Fruit fly (Drosophila melanogaster): ENCODE measurements around the gene Cp19.
A peak's percentile ranks its signal among the peaks of the same experiment; 100 is the strongest.

The Cp19 gene

dm6 chr3L:8700054-8700642, 29.5 kb upstream of the Cp19 start (continued):
- TF ChIP-seq CG10565 (GFP tag; optimal IDR thresholded peaks at IDR 0.05), result no peak
- peak; percentile 2 for TF ChIP-seq PHDP (tag; optimal IDR thresholded peaks at IDR 0.05)
- TF ChIP-seq Aef1 (GFP tag; IDR thresholded peaks at IDR 0.05), result no peak
- TF ChIP-seq CG9876 (GFP tag; optimal IDR thresholded peaks at IDR 0.05), result no peak
- no peak for TF ChIP-seq CG8290 (GFP tag; optimal IDR thresholded peaks at IDR 0.05)
- TF ChIP-seq CG8290 (tag; optimal IDR thresholded peaks at IDR 0.05), result no peak
- no peak for TF ChIP-seq Ptx1 (GFP tag; IDR thresholded peaks at IDR 0.05)
- peak; percentile 43; the same call in 1 of the 4 replicates for TF ChIP-seq chinmo (GFP tag; IDR thresholded peaks at IDR 0.05; ENCODE audit: partially characterized antibody)
- peak; percentile 90 for TF ChIP-seq exex (tag; optimal IDR thresholded peaks at IDR 0.05)
- TF ChIP-seq NFAT (GFP tag; IDR thresholded peaks at IDR 0.05), result peak; percentile 60; the same call in 1 of the 2 replicates
- TF ChIP-seq aop (GFP tag; IDR thresholded peaks at IDR 0.05), result no peak
- no peak for TF ChIP-seq CG2678 (tag; optimal IDR thresholded peaks at IDR 0.05)
- TF ChIP-seq ci (GFP tag; IDR thresholded peaks at IDR 0.05), result peak; percentile 29; the same call in 1 of the 3 replicates
- TF ChIP-seq HmgZ (tag; optimal IDR thresholded peaks at IDR 0.05), result no peak
- no peak for TF ChIP-seq gsb (GFP tag; IDR thresholded peaks at IDR 0.05)
- TF ChIP-seq Dll (GFP tag; IDR thresholded peaks at IDR 0.05; ENCODE audit: partially characterized antibody), result no peak
- no peak for TF ChIP-seq CG4282 (GFP tag; optimal IDR thresholded peaks at IDR 0.05)
- no peak for TF ChIP-seq cad (GFP tag; optimal IDR thresholded peaks at IDR 0.05)
- TF ChIP-seq Trl (optimal IDR thresholded peaks at IDR 0.05), result no peak
- no peak for TF ChIP-seq Trl (GFP tag; optimal IDR thresholded peaks at IDR 0.05)
- peak; percentile 99 for TF ChIP-seq sug (tag; optimal IDR thresholded peaks at IDR 0.05)
- peak; percentile 93 for TF ChIP-seq CG10543 (GFP tag; optimal IDR thresholded peaks at IDR 0.05)
- no peak for TF ChIP-seq Atf6 (GFP tag; IDR thresholded peaks at IDR 0.05)
- peak; percentile 44; the same call in 1 of the 3 replicates for TF ChIP-seq vnd (GFP tag; IDR thresholded peaks at IDR 0.05; ENCODE audit: partially characterized antibody)
- no peak for TF ChIP-seq klu (GFP tag; IDR thresholded peaks at IDR 0.05)
- TF ChIP-seq CG15696 (tag; optimal IDR thresholded peaks at IDR 0.05), result peak; percentile 39
- no peak for TF ChIP-seq Myb (GFP tag; optimal IDR thresholded peaks at IDR 0.05)
- peak; percentile 95 for TF ChIP-seq Hey (tag; optimal IDR thresholded peaks at IDR 0.05)
- TF ChIP-seq CG8765 (GFP tag; IDR thresholded peaks at IDR 0.05), result no peak
- no peak for TF ChIP-seq crc (GFP tag; optimal IDR thresholded peaks at IDR 0.05)
- no peak for TF ChIP-seq CG12299 (tag; optimal IDR thresholded peaks at IDR 0.05)
- no peak for TF ChIP-seq pita (GFP tag; optimal IDR thresholded peaks at IDR 0.05)
- TF ChIP-seq lab (GFP tag; optimal IDR thresholded peaks at IDR 0.05), result no peak
- no peak for TF ChIP-seq dysf (GFP tag; IDR thresholded peaks at IDR 0.05)
- peak; percentile 98 for TF ChIP-seq cwo (GFP tag; optimal IDR thresholded peaks at IDR 0.05)
- TF ChIP-seq CG34376 (GFP tag; optimal IDR thresholded peaks at IDR 0.05), result peak; percentile 89
- no peak for TF ChIP-seq Oli (tag; optimal IDR thresholded peaks at IDR 0.05)
- TF ChIP-seq CG15479 (GFP tag; optimal IDR thresholded peaks at IDR 0.05), result peak; percentile 43
- no peak for TF ChIP-seq Hr39 (optimal IDR thresholded peaks at IDR 0.05)
- TF ChIP-seq Sry-β (GFP tag; optimal IDR thresholded peaks at IDR 0.05), result no peak
- TF ChIP-seq CG31441 (GFP tag; IDR thresholded peaks at IDR 0.05), result no peak
- TF ChIP-seq CG12104 (GFP tag; optimal IDR thresholded peaks at IDR 0.05), result no peak
- TF ChIP-seq twi (tag; optimal IDR thresholded peaks at IDR 0.05), result no peak
- no peak for TF ChIP-seq CG10209 (GFP tag; optimal IDR thresholded peaks at IDR 0.05)
- TF ChIP-seq CG9932 (GFP tag; IDR thresholded peaks at IDR 0.05), result no peak
- TF ChIP-seq CG3065 (GFP tag; optimal IDR thresholded peaks at IDR 0.05), result no peak
- TF ChIP-seq CG17186 (GFP tag; optimal IDR thresholded peaks at IDR 0.05), result no peak
- TF ChIP-seq CG31224 (GFP tag; IDR thresholded peaks at IDR 0.05), result no peak
- no peak for TF ChIP-seq tup (GFP tag; optimal IDR thresholded peaks at IDR 0.05)
- TF ChIP-seq sim (GFP tag; IDR thresholded peaks at IDR 0.05), result no peak
- TF ChIP-seq unpg (GFP tag; optimal IDR thresholded peaks at IDR 0.05), result no peak
- peak; percentile 82 for TF ChIP-seq CG7987 (GFP tag; optimal IDR thresholded peaks at IDR 0.05)
